Fruit fly (Drosophila melanogaster): ENCODE results near the gene RhoL.

Gene RhoL

DNA sequence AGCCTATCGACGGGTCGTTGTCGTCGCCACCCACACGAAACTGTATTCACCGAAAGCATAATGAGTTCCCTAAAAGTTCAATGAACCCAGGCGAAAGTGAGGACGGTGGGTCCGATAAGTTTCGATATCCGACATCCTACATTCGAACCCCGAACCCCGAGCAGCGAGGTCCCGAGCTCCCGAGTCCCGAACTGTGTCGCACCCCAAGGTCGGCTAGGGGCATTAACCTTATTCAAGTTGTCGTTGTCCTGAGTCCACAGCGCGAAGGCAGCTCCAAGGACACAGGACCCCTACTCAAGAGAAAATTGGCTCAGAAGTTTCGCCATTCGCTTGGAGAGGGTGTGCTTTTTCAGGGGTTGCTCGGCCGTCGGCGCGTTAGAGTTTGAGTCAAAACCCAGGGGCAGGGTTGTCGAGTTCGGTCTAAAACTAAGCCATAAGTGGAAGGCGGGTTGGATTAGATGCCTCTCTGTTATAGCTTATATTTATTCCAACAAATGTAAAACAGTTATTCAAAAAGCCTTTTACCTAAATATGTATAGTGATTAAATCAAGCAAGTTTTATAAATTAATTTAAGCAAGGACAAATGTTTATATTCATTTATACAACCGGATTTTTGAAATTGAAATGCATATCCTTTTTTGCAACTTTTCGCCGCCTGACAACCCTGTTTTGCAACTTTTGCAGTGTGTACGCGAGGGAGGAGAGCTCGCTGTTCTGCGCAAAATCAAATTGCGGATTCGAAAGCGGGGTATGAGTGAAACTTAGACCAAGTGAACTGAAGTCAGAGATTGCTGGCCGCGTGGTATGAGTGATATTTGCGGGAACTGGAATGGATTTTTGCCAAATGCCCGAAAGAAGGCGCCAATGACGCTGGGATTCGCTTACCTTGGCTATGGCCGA, 42.7 kb downstream of the RhoL start (continued):
- TF ChIP-seq CG11247 (GFP tag; IDR thresholded peaks at IDR 0.05) (peak; percentile 53; the same call in 1 of the 2 replicates), CG5245 (GFP tag; optimal IDR thresholded peaks at IDR 0.05) (no peak), wdn (GFP tag; IDR thresholded peaks at IDR 0.05) (0 out of 2 replicates have a peak, but pooled peaks have one; percentile 28), exex (tag; optimal IDR thresholded peaks at IDR 0.05) (peak; percentile 60), HLH54F (GFP tag; optimal IDR thresholded peaks at IDR 0.05) (peak; percentile 52), CG12155 (GFP tag; optimal IDR thresholded peaks at IDR 0.05) (peak; percentile 46), Sin3A (optimal IDR thresholded peaks at IDR 0.05) (no peak), CG42726 (GFP tag; IDR thresholded peaks at IDR 0.05; ENCODE audit: partially characterized antibody) (no peak), caup (GFP tag; optimal IDR thresholded peaks at IDR 0.05; ENCODE audit: severe bottlenecking) (peak; percentile 80), Dbx (GFP tag; IDR thresholded peaks at IDR 0.05) (peak; percentile 41; the same call in 1 of the 3 replicates), Asciz (GFP tag; optimal IDR thresholded peaks at IDR 0.05) (peak; percentile 63), nmo (GFP tag; optimal IDR thresholded peaks at IDR 0.05) (peak; percentile 56), CG6854 (GFP tag; optimal IDR thresholded peaks at IDR 0.05) (peak; percentile 74), CG6813 (GFP tag; optimal IDR thresholded peaks at IDR 0.05) (peak; percentile 73), row (GFP tag; IDR thresholded peaks at IDR 0.05) (peak; percentile 82), CG14710 (tag; optimal IDR thresholded peaks at IDR 0.05) (peak; percentile 27), CG33213 (GFP tag; optimal IDR thresholded peaks at IDR 0.05) (no peak), dm (GFP tag; optimal IDR thresholded peaks at IDR 0.05) (peak; percentile 23), crp (GFP tag; optimal IDR thresholded peaks at IDR 0.05) (no peak), CG17385 (GFP tag; optimal IDR thresholded peaks at IDR 0.05) (peak; percentile 68), CG8388 (GFP tag; optimal IDR thresholded peaks at IDR 0.05) (peak; percentile 44), CG10274 (GFP tag; optimal IDR thresholded peaks at IDR 0.05) (peak; percentile 31), CG15269 (tag; optimal IDR thresholded peaks at IDR 0.05) (peak; percentile 79), klu (GFP tag; IDR thresholded peaks at IDR 0.05) (0 out of 2 replicates have a peak, but pooled peaks have one; percentile 19), CG15601 (tag; optimal IDR thresholded peaks at IDR 0.05) (peak; percentile 53), CG12744 (GFP tag; optimal IDR thresholded peaks at IDR 0.05) (peak; percentile 35), unpg (GFP tag; optimal IDR thresholded peaks at IDR 0.05) (peak; percentile 68), CG14441 (GFP tag; IDR thresholded peaks at IDR 0.05) (peak; percentile 57), dpn (GFP tag; optimal IDR thresholded peaks at IDR 0.05) (peak; percentile 17 to 36), CG2120 (GFP tag; optimal IDR thresholded peaks at IDR 0.05) (peak; percentile 86), her (GFP tag; optimal IDR thresholded peaks at IDR 0.05) (peak; percentile 15), nerfin-2 (GFP tag; IDR thresholded peaks at IDR 0.05; ENCODE audit: partially characterized antibody) (no peak), ttk (GFP tag; IDR thresholded peaks at IDR 0.05) (peak; percentile 58; the same call in 1 of the 2 replicates), Rfx (GFP tag; IDR thresholded peaks at IDR 0.05) (peak; percentile 78), Myb (GFP tag; optimal IDR thresholded peaks at IDR 0.05) (peak; percentile 27), Oaz (GFP tag; IDR thresholded peaks at IDR 0.05) (peak; percentile 48; the same call in 1 of the 2 replicates), ac (GFP tag; optimal IDR thresholded peaks at IDR 0.05) (no peak), CG17568 (GFP tag; optimal IDR thresholded peaks at IDR 0.05) (peak; percentile 31), CG18619 (GFP tag; optimal IDR thresholded peaks at IDR 0.05) (peak; percentile 72), NK7.1 (GFP tag; optimal IDR thresholded peaks at IDR 0.05) (peak; percentile 26), CG4730 (GFP tag; IDR thresholded peaks at IDR 0.05) (peak; percentile 43; the same call in 1 of the 2 replicates), trem (tag; optimal IDR thresholded peaks at IDR 0.05) (peak; percentile 18), esg (GFP tag; conservative IDR thresholded peaks at IDR 0.05) (peak; percentile 45), Fer2 (tag; optimal IDR thresholded peaks at IDR 0.05) (peak; percentile 64), CG11723 (GFP tag; optimal IDR thresholded peaks at IDR 0.05) (peak; percentile 49), PHDP (tag; optimal IDR thresholded peaks at IDR 0.05) (peak; percentile 76), cwo (GFP tag; optimal IDR thresholded peaks at IDR 0.05) (peak; percentile 78), Ada2b (GFP tag; IDR thresholded peaks at IDR 0.05) (peak; percentile 57)
